Worm (Caenorhabditis elegans) whole organism, L4/young adult: ENCODE measurements around the gene unc-116.

Experiments used
- dao-5 ChIP-seq: sonication (generic microtip); optimal IDR thresholded peaks from 2 replicates; lab custom pipeline; 2016; ENCODE audit warnings: missing genotype, missing genetic modification characterization, moderate library complexity, missing compliant biosample characterization
- him-1 ChIP-seq: sonication (generic microtip); optimal IDR thresholded peaks from 2 replicates; lab custom pipeline; 2016; ENCODE audit warnings: missing genotype, missing genetic modification reagents, missing genetic modification characterization, missing compliant biosample characterization

ce11 chrIII:8402633-8403032 is 47.7 kb upstream of the unc-116 start:
- TF ChIP-seq him-1 (tag; lab: Kevin White, UChicago) (no peak), dao-5 (tag; lab: Kevin White, UChicago) (no peak)
